Worm (Caenorhabditis elegans) whole organism, early embryonic: ENCODE data around the gene Y6E2A.1.

Experiments used
- B0310.2 ChIP-seq: sonication (generic microtip); optimal IDR thresholded peaks from 2 replicates; lab custom pipeline; 2016; ENCODE audit warnings: mild to moderate bottlenecking, missing genetic modification characterization, missing compliant biosample characterization
- F13C5.2 ChIP-seq: sonication (generic microtip); optimal IDR thresholded peaks from 2 replicates; lab custom pipeline; 2017; ENCODE audit warnings: mild to moderate bottlenecking, missing genetic modification characterization, inconsistent platforms, missing compliant biosample characterization
- aly-1 ChIP-seq: sonication (generic microtip); optimal IDR thresholded peaks from 2 replicates; lab custom pipeline; 2016; ENCODE audit warnings: missing genetic modification characterization, missing compliant biosample characterization
- ama-1 ChIP-seq: fragments of 150-350 bp; optimal IDR thresholded peaks from 2 replicates; lab custom pipeline; 2014
- ceh-13 ChIP-seq: fragments of 200-800 bp; sonication (Bioruptor generic); optimal IDR thresholded peaks from 2 replicates; lab custom pipeline; 2018; ENCODE audit warnings: mild to moderate bottlenecking, missing genetic modification characterization, missing compliant biosample characterization
- ceh-36 ChIP-seq: sonication (generic microtip); optimal IDR thresholded peaks from 2 replicates; lab custom pipeline; 2016; ENCODE audit warnings: missing genetic modification characterization, inconsistent platforms, missing compliant biosample characterization
- ets-7 ChIP-seq: sonication (generic microtip); optimal IDR thresholded peaks from 2 replicates; lab custom pipeline; 2016; ENCODE audit warnings: missing genotype, missing genetic modification characterization, missing compliant biosample characterization
- flt-1 ChIP-seq: fragments of 200-800 bp; sonication (Bioruptor generic); IDR thresholded peaks from 2 replicates; pipeline ENCODE4 v1.3.6; 2022; ENCODE audit warnings: missing genetic modification characterization, missing compliant biosample characterization
- hmbx-1 ChIP-seq: sonication (generic microtip); optimal IDR thresholded peaks from 2 replicates; lab custom pipeline; 2016; ENCODE audit warnings: mild to moderate bottlenecking, missing genetic modification characterization, missing compliant biosample characterization
- hmg-4 ChIP-seq: fragments of 200-800 bp; sonication (Bioruptor generic); optimal IDR thresholded peaks from 2 replicates; lab custom pipeline; 2018; ENCODE audit warnings: mild to moderate bottlenecking, missing genetic modification characterization, missing compliant biosample characterization
- hnd-1 ChIP-seq: sonication (generic microtip); optimal IDR thresholded peaks from 2 replicates; lab custom pipeline; 2016; ENCODE audit warnings: missing genetic modification characterization, missing compliant biosample characterization
- pes-1 ChIP-seq: fragments of 200-800 bp; sonication (Bioruptor generic); IDR thresholded peaks from 2 replicates; pipeline ENCODE4 v1.3.6; 2022; ENCODE audit warnings: missing genetic modification reagents, missing genetic modification characterization, missing compliant biosample characterization
- scrt-1 ChIP-seq: fragments of 200-800 bp; sonication (Bioruptor generic); IDR thresholded peaks from 2 replicates; pipeline ENCODE4 v1.3.6; 2022; ENCODE audit warnings: missing genetic modification characterization, missing compliant biosample characterization
- sea-1 ChIP-seq: fragments of 200-800 bp; sonication (Bioruptor generic); conservative IDR thresholded peaks from 2 replicates; pipeline ENCODE4 v1.3.6; 2022; ENCODE audit warnings: missing genetic modification characterization, missing compliant biosample characterization
- tbx-11 ChIP-seq: fragments of 200-800 bp; sonication (Bioruptor generic); IDR thresholded peaks from 2 replicates; pipeline ENCODE4 v1.3.6; 2022; ENCODE audit warnings: missing genetic modification characterization, missing compliant biosample characterization
- tbx-37 ChIP-seq: fragments of 200-800 bp; sonication (Bioruptor generic); conservative IDR thresholded peaks from 2 replicates; pipeline ENCODE4 v1.3.6; 2022; ENCODE audit warnings: missing genetic modification reagents, missing genetic modification characterization, missing compliant biosample characterization
- tra-4 ChIP-seq: sonication (generic microtip); optimal IDR thresholded peaks from 2 replicates; lab custom pipeline; 2017; ENCODE audit warnings: missing genetic modification characterization, missing compliant biosample characterization

Gene Y6E2A.1

DNA sequence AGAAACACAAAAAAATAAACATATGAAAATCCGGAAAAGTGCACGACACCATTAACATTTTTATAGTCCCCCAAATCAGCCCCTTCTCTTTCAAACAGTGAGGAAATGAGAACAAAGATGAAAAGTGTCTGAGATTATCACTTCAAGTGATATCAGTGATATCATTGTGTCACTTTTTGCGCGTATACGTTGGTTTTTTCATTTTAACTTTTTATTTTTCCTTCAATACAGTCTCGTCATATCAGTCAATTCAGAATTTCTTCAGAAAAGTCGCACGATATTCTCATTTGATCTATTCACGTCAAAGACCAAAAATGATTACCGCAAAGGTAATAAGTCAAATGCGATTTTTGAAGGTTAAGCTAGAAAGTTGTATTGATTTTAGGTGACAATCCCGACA lies 5.6 kb downstream of the Y6E2A.1 start, which contains the start of gene twk-34:
Gene twk-34, plus strand, starts transcription at position 216 of the 400 bp plus-strand sequence.
- no peak for TF ChIP-seq flt-1
- no peak for TF ChIP-seq ama-1 (lab: Kevin White, UChicago)
- TF ChIP-seq hmbx-1 (tag; lab: Kevin White, UChicago) = no peak
- no peak for TF ChIP-seq F13C5.2 (tag; lab: Kevin White, UChicago)

DNA sequence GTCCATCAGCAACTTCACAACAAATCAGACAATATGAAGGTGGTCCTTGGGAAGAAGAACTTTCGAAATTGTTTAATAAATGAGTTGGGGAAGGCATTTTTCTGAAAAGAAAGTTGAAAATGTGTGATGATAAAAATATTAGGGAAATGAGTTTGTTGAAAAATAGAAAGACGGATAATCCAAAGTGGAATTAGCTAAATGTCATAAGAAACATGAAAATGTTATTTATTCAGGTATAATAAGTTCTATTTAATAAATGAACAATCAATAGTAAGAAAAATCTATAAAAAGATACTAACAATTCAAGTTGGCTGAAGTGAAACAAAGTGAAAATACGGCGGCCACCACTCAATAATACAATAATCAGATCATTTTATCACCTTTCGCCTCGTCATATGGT lies 8.0 kb downstream of the Y6E2A.1 start, which contains the start of gene nhr-53:
Gene nhr-53, minus strand, starts transcription at position 101 of the 400 bp plus-strand sequence.
- TF ChIP-seq hmbx-1 (tag; lab: Kevin White, UChicago) (no peak), ceh-36 (tag; lab: Kevin White, UChicago) (no peak), pes-1 (GFP tag; lab: Robert Waterston, UW) (no peak), B0310.2 (tag; lab: Kevin White, UChicago) (no peak), tbx-37 (GFP tag; lab: Robert Waterston, UW) (no peak), scrt-1 (GFP tag; lab: Robert Waterston, UW) (no peak), aly-1 (tag; lab: Kevin White, UChicago) (no peak), ceh-13 (no peak), ets-7 (tag; lab: Kevin White, UChicago) (no peak)

DNA sequence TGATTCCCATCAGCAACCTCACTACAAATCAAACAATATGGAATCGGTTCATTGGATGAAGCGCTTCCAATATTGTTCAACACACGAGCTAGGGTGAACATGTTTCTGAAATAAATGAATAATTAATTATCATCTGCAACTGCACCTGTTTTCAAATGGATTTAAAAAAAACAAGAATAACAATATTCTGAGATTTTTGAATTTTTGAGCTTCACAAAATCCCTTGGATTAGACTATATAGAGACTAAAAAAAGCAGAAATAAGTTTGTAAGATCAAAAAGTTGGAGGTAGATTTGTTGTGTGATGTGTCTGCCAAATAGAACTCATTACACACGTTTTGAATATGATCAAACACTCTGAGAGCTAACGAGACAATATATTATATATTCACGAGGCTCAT lies 10.5 kb downstream of the Y6E2A.1 start, which contains the start of gene nhr-199:
Gene nhr-199, minus strand, starts transcription at position 101 of the 400 bp plus-strand sequence.
- TF ChIP-seq ceh-36 (tag; lab: Kevin White, UChicago) (no peak), hnd-1 (tag; lab: Kevin White, UChicago) (no peak), ets-7 (tag; lab: Kevin White, UChicago) (no peak), tra-4 (tag; lab: Kevin White, UChicago) (no peak), scrt-1 (GFP tag; lab: Robert Waterston, UW) (no peak), ama-1 (lab: Kevin White, UChicago) (no peak), B0310.2 (tag; lab: Kevin White, UChicago) (no peak), flt-1 (no peak), aly-1 (tag; lab: Kevin White, UChicago) (no peak), ceh-13 (no peak), pes-1 (GFP tag; lab: Robert Waterston, UW) (no peak), hmg-4 (GFP tag; lab: Kevin White, UChicago) (no peak), hmbx-1 (tag; lab: Kevin White, UChicago) (no peak), tbx-11 (GFP tag; lab: Robert Waterston, UW) (no peak), tbx-37 (GFP tag; lab: Robert Waterston, UW) (no peak)

DNA sequence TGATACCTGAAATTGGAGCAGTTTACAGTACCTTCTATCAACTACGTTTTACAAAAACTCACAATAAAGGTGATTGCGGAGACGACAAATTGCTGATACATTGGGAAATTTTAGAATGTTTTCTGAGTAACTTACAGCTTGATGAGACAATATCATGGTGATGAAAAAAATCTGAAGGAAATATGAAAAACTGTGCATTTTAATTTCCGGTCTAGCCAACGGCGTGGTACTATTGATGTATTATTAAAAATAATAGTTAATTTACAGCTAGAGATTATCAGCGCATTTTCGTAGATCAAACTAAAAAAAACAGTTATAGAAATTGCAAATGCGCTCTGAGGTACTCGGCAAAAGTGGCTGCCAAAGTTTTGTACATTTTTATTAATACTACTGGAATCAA lies 12.2 kb downstream of the Y6E2A.1 start, which contains the start of gene srx-29:
Gene srx-29, minus strand, starts transcription at position 101 of the 400 bp plus-strand sequence.
- TF ChIP-seq tbx-11 (GFP tag; lab: Robert Waterston, UW) = no peak
- TF ChIP-seq tbx-37 (GFP tag; lab: Robert Waterston, UW) = no peak
- no peak for TF ChIP-seq sea-1 (GFP tag; lab: Robert Waterston, UW)
- no peak for TF ChIP-seq hmg-4 (GFP tag; lab: Kevin White, UChicago)
- no peak for TF ChIP-seq flt-1
- no peak for TF ChIP-seq ets-7 (tag; lab: Kevin White, UChicago)
- TF ChIP-seq B0310.2 (tag; lab: Kevin White, UChicago) = no peak
- no peak for TF ChIP-seq hnd-1 (tag; lab: Kevin White, UChicago)
- TF ChIP-seq ceh-36 (tag; lab: Kevin White, UChicago) = no peak
- no peak for TF ChIP-seq F13C5.2 (tag; lab: Kevin White, UChicago)
- TF ChIP-seq hmbx-1 (tag; lab: Kevin White, UChicago) = no peak
- no peak for TF ChIP-seq ceh-13
- no peak for TF ChIP-seq ama-1 (lab: Kevin White, UChicago)
- TF ChIP-seq pes-1 (GFP tag; lab: Robert Waterston, UW) = no peak
- no peak for TF ChIP-seq scrt-1 (GFP tag; lab: Robert Waterston, UW)
- TF ChIP-seq tra-4 (tag; lab: Kevin White, UChicago) = no peak

DNA sequence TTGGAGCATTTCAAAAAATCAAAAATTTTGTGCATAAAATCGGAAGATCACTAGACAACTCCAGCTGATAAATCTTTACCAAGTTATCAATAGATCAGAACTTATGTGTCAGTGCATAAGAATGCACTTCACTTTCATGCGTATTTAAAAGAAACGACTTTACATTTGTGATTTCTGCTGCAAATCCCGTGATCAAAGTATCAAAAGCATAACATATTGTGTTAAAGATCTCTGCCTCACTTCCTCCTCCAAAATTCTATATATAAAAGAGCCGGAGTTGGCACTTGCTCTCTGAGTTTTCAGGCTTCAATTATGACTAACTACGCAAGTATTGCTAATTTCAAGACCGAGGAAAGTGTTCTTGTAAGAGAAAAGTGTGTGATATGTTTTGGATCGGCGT lies 16.6 kb downstream of the Y6E2A.1 start, which contains the start of gene nhr-198:
Gene nhr-198, plus strand, starts transcription at position 313 of the 400 bp plus-strand sequence.
- no peak for TF ChIP-seq tbx-11 (GFP tag; lab: Robert Waterston, UW)
- TF ChIP-seq flt-1 = no peak
- no peak for TF ChIP-seq hmbx-1 (tag; lab: Kevin White, UChicago)
- no peak for TF ChIP-seq scrt-1 (GFP tag; lab: Robert Waterston, UW)
- TF ChIP-seq hmg-4 (GFP tag; lab: Kevin White, UChicago) = no peak
- no peak for TF ChIP-seq tra-4 (tag; lab: Kevin White, UChicago)
- no peak for TF ChIP-seq hnd-1 (tag; lab: Kevin White, UChicago)
- no peak for TF ChIP-seq F13C5.2 (tag; lab: Kevin White, UChicago)
- TF ChIP-seq B0310.2 (tag; lab: Kevin White, UChicago) = no peak
- TF ChIP-seq ets-7 (tag; lab: Kevin White, UChicago) = no peak
- TF ChIP-seq ceh-13 = no peak
- no peak for TF ChIP-seq tbx-37 (GFP tag; lab: Robert Waterston, UW)
- TF ChIP-seq pes-1 (GFP tag; lab: Robert Waterston, UW) = no peak

DNA sequence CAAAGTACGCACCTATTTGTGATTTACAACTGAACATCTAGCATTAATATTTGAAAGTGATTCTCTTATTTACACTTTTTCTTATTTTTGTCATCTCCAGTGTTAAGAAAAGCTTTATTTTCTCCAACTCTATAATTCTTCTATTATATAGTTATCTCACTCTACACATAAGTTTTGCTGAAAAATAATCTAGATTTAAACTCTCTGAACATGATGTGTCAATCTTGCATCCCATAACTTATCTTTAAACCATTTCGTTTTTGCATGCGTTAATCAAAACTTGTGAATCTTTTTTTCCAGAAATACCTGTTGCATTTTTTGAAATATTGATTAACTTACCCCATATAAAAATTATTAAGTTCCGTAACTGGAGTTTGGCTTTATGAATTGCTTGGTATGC lies 20.3 kb downstream of the Y6E2A.1 start, which contains the start of gene nhr-268:
Gene nhr-268, plus strand, starts transcription at position 301 of the 400 bp plus-strand sequence.
- TF ChIP-seq tra-4 (tag; lab: Kevin White, UChicago) (no peak), ceh-36 (tag; lab: Kevin White, UChicago) (no peak), aly-1 (tag; lab: Kevin White, UChicago) (no peak), ets-7 (tag; lab: Kevin White, UChicago) (no peak), F13C5.2 (tag; lab: Kevin White, UChicago) (no peak), sea-1 (GFP tag; lab: Robert Waterston, UW) (no peak), B0310.2 (tag; lab: Kevin White, UChicago) (no peak), pes-1 (GFP tag; lab: Robert Waterston, UW) (no peak), hnd-1 (tag; lab: Kevin White, UChicago) (no peak), scrt-1 (GFP tag; lab: Robert Waterston, UW) (no peak), hmbx-1 (tag; lab: Kevin White, UChicago) (no peak), flt-1 (no peak)

DNA sequence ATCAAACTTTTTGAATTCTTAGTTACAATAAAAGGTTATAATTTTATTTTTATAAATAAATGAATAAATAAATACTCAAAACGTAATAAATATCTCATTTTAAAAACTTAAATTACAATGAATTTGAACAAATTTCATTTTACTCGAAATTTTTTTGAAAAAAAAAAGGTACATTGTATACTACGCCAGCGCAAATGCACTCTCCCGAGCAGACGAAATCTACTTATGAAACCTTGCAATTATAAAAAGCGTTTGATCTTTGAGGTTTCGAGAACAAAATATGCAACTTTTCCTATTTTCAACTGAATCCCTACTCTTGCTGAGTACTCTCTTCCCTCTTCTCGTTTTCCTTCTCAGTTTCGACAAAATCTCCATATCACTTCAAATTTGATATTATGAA lies 22.6 kb downstream of the Y6E2A.1 start, which contains the start of gene nhr-197:
Gene nhr-197, plus strand, starts transcription at position 301 of the 400 bp plus-strand sequence.
- TF ChIP-seq pes-1 (GFP tag; lab: Robert Waterston, UW) = no peak
- TF ChIP-seq tbx-37 (GFP tag; lab: Robert Waterston, UW) = no peak
- no peak for TF ChIP-seq tbx-11 (GFP tag; lab: Robert Waterston, UW)
- no peak for TF ChIP-seq ama-1 (lab: Kevin White, UChicago)
